Worm (Caenorhabditis elegans) whole organism, L1 larva: ENCODE results near the gene F22F4.9.

Experiments
- C04F5.9 ChIP-seq: sonication (generic microtip); optimal IDR thresholded peaks from 2 replicates; lab custom pipeline; 2016; ENCODE audit warnings: missing genetic modification characterization, missing compliant biosample characterization
- C16A3.4 ChIP-seq: fragments of 150-350 bp; optimal IDR thresholded peaks from 2 replicates; lab custom pipeline; 2014; ENCODE audit warnings: missing biosample characterization, missing genetic modification characterization
- F16B12.6 ChIP-seq: fragments of 150-350 bp; optimal IDR thresholded peaks from 2 replicates; lab custom pipeline; 2014; ENCODE audit warnings: missing biosample characterization, missing genetic modification characterization
- aly-2 ChIP-seq: fragments of 150-350 bp; optimal IDR thresholded peaks from 2 replicates; lab custom pipeline; 2014; ENCODE audit warnings: missing biosample characterization, missing genetic modification characterization
- blmp-1 ChIP-seq: fragments of 150-350 bp; optimal IDR thresholded peaks from 2 replicates; lab custom pipeline; 2014; ENCODE audit warnings: missing biosample characterization, missing genetic modification characterization
- ceh-63 ChIP-seq: fragments of 200-800 bp; sonication (Bioruptor generic); optimal IDR thresholded peaks from 2 replicates; lab custom pipeline; 2018; ENCODE audit warnings: mild to moderate bottlenecking, missing genetic modification characterization, missing compliant biosample characterization
- ceh-8 ChIP-seq: fragments of 200-800 bp; sonication (Bioruptor generic); optimal IDR thresholded peaks from 2 replicates; lab custom pipeline; 2018; ENCODE audit warnings: mild to moderate bottlenecking, missing genetic modification characterization, moderate library complexity, missing compliant biosample characterization
- ceh-82 ChIP-seq, 3 experiments: fragments of 150-350 bp in 1 of 3; sonication (generic microtip) in 2 of 3; optimal IDR thresholded peaks; 2 replicates each; lab custom pipeline; 2014 to 2017; ENCODE audit warnings: missing biosample characterization in 3 of 3, missing genetic modification characterization in 3 of 3
- ceh-88 ChIP-seq: fragments of 200-800 bp; sonication (Bioruptor generic); IDR thresholded peaks from 2 replicates; pipeline ENCODE4 v1.3.6; 2022; ENCODE audit warnings: missing genetic modification characterization, missing compliant biosample characterization
- ceh-90 ChIP-seq: sonication (generic microtip); optimal IDR thresholded peaks from 2 replicates; lab custom pipeline; 2016; ENCODE audit warnings: missing genetic modification characterization, missing compliant biosample characterization
- dsc-1 ChIP-seq: sonication (generic microtip); optimal IDR thresholded peaks from 2 replicates; lab custom pipeline; 2016; ENCODE audit warnings: mild to moderate bottlenecking, missing genetic modification characterization, missing compliant biosample characterization
- efl-1 ChIP-seq, 4 experiments: fragments of 150-350 bp; optimal IDR thresholded peaks in 3 of 4; peaks in 1 of 4; 1 replicate in 1 of 4; 2 replicates in 3 of 4; lab custom pipeline; 2014; ENCODE audit warnings: missing biosample characterization in 2 of 4, missing genetic modification characterization in 2 of 4, missing genetic modification reagents in 2 of 4
- egl-27 ChIP-seq, 2 experiments: fragments of 150-350 bp in 1 of 2; sonication (generic microtip); optimal IDR thresholded peaks; 3 replicates each; lab custom pipeline; 2017 to 2018; ENCODE audit warnings: missing biosample characterization in 2 of 2, missing genetic modification characterization in 2 of 2, missing genetic modification reagents in 2 of 2
- elt-2 ChIP-seq: sonication (generic microtip); optimal IDR thresholded peaks from 2 replicates; lab custom pipeline; 2016; ENCODE audit warnings: missing genetic modification characterization, mild to moderate bottlenecking, inconsistent platforms, missing compliant biosample characterization, missing genetic modification reagents
- elt-3 ChIP-seq, 6 experiments: fragments of 150-350 bp in 1 of 6; sonication (generic microtip); optimal IDR thresholded peaks; 2 replicates each; lab custom pipeline; 2017 to 2018; ENCODE audit warnings: missing biosample characterization in 6 of 6, missing genetic modification characterization in 6 of 6, inconsistent platforms in 1 of 6
- fkh-10 ChIP-seq: sonication (generic microtip); optimal IDR thresholded peaks from 2 replicates; lab custom pipeline; 2017; ENCODE audit warnings: missing biosample characterization, missing genetic modification reagents, missing genetic modification characterization
- fkh-4 ChIP-seq: sonication (generic microtip); optimal IDR thresholded peaks from 2 replicates; lab custom pipeline; 2016; ENCODE audit warnings: missing compliant biosample characterization, missing genetic modification characterization, borderline replicate concordance
- fkh-8 ChIP-seq: sonication (generic microtip); optimal IDR thresholded peaks from 2 replicates; lab custom pipeline; 2016; ENCODE audit warnings: mild to moderate bottlenecking, missing genetic modification characterization, missing compliant biosample characterization
- fos-1 ChIP-seq: fragments of 150-350 bp; optimal IDR thresholded peaks from 2 replicates; lab custom pipeline; 2014; ENCODE audit warnings: missing biosample characterization, missing genetic modification characterization
- hlh-4 ChIP-seq: sonication (generic microtip); optimal IDR thresholded peaks from 2 replicates; lab custom pipeline; 2016; ENCODE audit warnings: mild to moderate bottlenecking, missing genetic modification characterization, missing compliant biosample characterization
- isw-1 ChIP-seq: fragments of 200-800 bp; sonication (Bioruptor generic); IDR thresholded peaks from 2 replicates; pipeline ENCODE4 v1.3.6; 2022; ENCODE audit warnings: missing genetic modification characterization, missing compliant biosample characterization
- jun-1 ChIP-seq: fragments of 150-350 bp; optimal IDR thresholded peaks from 2 replicates; lab custom pipeline; 2014; ENCODE audit warnings: missing biosample characterization, missing genetic modification reagents, missing genetic modification characterization
- lin-13 ChIP-seq: fragments of 150-350 bp; optimal IDR thresholded peaks from 2 replicates; lab custom pipeline; 2014; ENCODE audit warnings: missing biosample characterization, missing genetic modification reagents, missing genetic modification characterization
- lin-35 ChIP-seq, 2 experiments: fragments of 150-350 bp; optimal IDR thresholded peaks; 2 replicates each; lab custom pipeline; 2014; ENCODE audit warnings: missing biosample characterization in 2 of 2, missing genetic modification characterization in 2 of 2, missing genetic modification reagents in 2 of 2
- lin-39 ChIP-seq: fragments of 150-350 bp; optimal IDR thresholded peaks from 2 replicates; lab custom pipeline; 2014; ENCODE audit warnings: missing biosample characterization, missing genetic modification reagents, missing genetic modification characterization
- mab-9 ChIP-seq: fragments of 200-800 bp; sonication (Bioruptor generic); IDR thresholded peaks from 2 replicates; pipeline ENCODE4 v1.3.6; 2022; ENCODE audit warnings: missing genetic modification reagents, missing genetic modification characterization, missing compliant biosample characterization
- mef-2 ChIP-seq: fragments of 150-350 bp; optimal IDR thresholded peaks from 2 replicates; lab custom pipeline; 2014; ENCODE audit warnings: missing biosample characterization, missing genetic modification characterization
- mep-1 ChIP-seq: fragments of 150-350 bp; optimal IDR thresholded peaks from 2 replicates; lab custom pipeline; 2014; ENCODE audit warnings: missing biosample characterization, missing genetic modification characterization
- nhr-11 ChIP-seq: fragments of 150-350 bp; optimal IDR thresholded peaks from 2 replicates; lab custom pipeline; 2014; ENCODE audit warnings: missing biosample characterization, missing genetic modification characterization
- nhr-12 ChIP-seq: sonication (generic microtip); optimal IDR thresholded peaks from 2 replicates; lab custom pipeline; 2017; ENCODE audit warnings: missing biosample characterization, missing genetic modification characterization
- nhr-20 ChIP-seq: sonication (generic microtip); optimal IDR thresholded peaks from 2 replicates; lab custom pipeline; 2016; ENCODE audit warnings: mild to moderate bottlenecking, missing genetic modification characterization, missing compliant biosample characterization
- nhr-28 ChIP-seq: fragments of 150-350 bp; optimal IDR thresholded peaks from 2 replicates; lab custom pipeline; 2014; ENCODE audit warnings: missing biosample characterization, missing genetic modification characterization
- nhr-71 ChIP-seq: sonication (generic microtip); optimal IDR thresholded peaks from 2 replicates; lab custom pipeline; 2016; ENCODE audit warnings: mild to moderate bottlenecking, missing genetic modification characterization, moderate library complexity, missing compliant biosample characterization
- nhr-76 ChIP-seq: sonication (generic microtip); optimal IDR thresholded peaks from 2 replicates; lab custom pipeline; 2017; ENCODE audit warnings: missing biosample characterization, missing genetic modification characterization
- nhr-77 ChIP-seq: fragments of 150-350 bp; optimal IDR thresholded peaks from 2 replicates; lab custom pipeline; 2014; ENCODE audit warnings: missing biosample characterization, missing genetic modification characterization
- nhr-85 ChIP-seq: sonication (generic microtip); peaks from one replicate; lab custom pipeline; 2016; ENCODE audit warnings: missing genetic modification characterization, inconsistent platforms, missing compliant biosample characterization
- nhr-90 ChIP-seq: sonication (generic microtip); optimal IDR thresholded peaks from 2 replicates; lab custom pipeline; 2016; ENCODE audit warnings: mild to moderate bottlenecking, missing genetic modification characterization, missing compliant biosample characterization; ENCODE audit not compliant: poor library complexity
- pag-3 ChIP-seq: sonication (generic microtip); optimal IDR thresholded peaks from 2 replicates; lab custom pipeline; 2017; ENCODE audit warnings: missing genetic modification characterization, mild to moderate bottlenecking, missing compliant biosample characterization, antibody characterized with exemption, borderline replicate concordance; ENCODE audit not compliant: insufficient read depth
- pqm-1 ChIP-seq: sonication (generic microtip); optimal IDR thresholded peaks from 3 replicates; lab custom pipeline; 2017; ENCODE audit warnings: missing biosample characterization, missing genetic modification characterization
- skn-1 ChIP-seq: fragments of 150-350 bp; optimal IDR thresholded peaks from 2 replicates; lab custom pipeline; 2014; ENCODE audit warnings: missing biosample characterization, missing genetic modification characterization
- sox-4 ChIP-seq: sonication (generic microtip); optimal IDR thresholded peaks from 2 replicates; lab custom pipeline; 2016; ENCODE audit warnings: missing genetic modification characterization, missing compliant biosample characterization
- sup-37 ChIP-seq: fragments of 200-800 bp; sonication (Bioruptor generic); optimal IDR thresholded peaks from 2 replicates; lab custom pipeline; 2018; ENCODE audit warnings: mild to moderate bottlenecking, missing genetic modification characterization, missing compliant biosample characterization
- unc-30 ChIP-seq: sonication (generic microtip); optimal IDR thresholded peaks from 2 replicates; lab custom pipeline; 2017; ENCODE audit warnings: missing biosample characterization, missing genetic modification characterization
- unc-62 ChIP-seq: fragments of 150-350 bp; optimal IDR thresholded peaks from 2 replicates; lab custom pipeline; 2014; ENCODE audit warnings: missing biosample characterization, missing genetic modification reagents, missing genetic modification characterization
- vab-15 ChIP-seq: sonication (generic microtip); optimal IDR thresholded peaks from 2 replicates; lab custom pipeline; 2017; ENCODE audit warnings: missing genotype, mild to moderate bottlenecking, missing genetic modification characterization, missing compliant biosample characterization

F22F4.9 gene

DNA sequence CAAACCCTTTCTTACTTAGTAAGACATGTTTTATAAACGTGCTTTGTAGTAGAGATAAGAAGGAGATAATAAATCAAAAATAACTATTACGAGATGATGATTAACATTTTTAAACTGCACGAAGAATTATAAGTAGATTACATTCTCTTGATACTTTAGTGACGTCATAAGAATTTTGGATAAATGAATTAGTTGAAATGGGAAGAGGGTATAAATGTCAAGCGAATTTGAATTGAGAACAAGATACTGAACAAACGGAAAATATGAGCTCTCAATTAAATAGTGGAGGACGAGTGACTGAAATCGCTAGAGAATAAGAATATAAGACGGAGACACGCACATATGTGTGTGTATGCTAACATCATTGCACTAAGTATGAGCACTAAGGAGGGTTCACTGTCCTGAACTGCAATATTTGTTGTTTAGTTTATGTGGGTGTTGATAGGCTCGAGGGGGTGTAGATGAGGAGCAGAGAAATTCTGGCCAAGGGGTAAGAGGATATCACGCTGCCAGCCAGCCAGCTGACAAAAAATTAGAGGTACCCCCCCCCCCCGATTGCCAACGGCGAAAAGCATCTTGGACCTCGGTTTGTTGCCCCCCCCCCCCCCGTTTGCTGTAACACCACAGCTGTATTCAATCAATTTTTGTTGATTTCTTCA is 41.3 kb upstream of the F22F4.9 start (continued):
- TF ChIP-seq hlh-4 (tag; lab: Kevin White, UChicago) (no peak), nhr-90 (tag; lab: Kevin White, UChicago) (peak; percentile 11), unc-62 (GFP tag; lab: Kevin White, UChicago) (no peak), lin-13 (GFP tag; lab: Kevin White, UChicago) (no peak), ceh-90 (tag; lab: Kevin White, UChicago) (no peak), nhr-28 (no peak), ceh-63 (GFP tag; lab: Kevin White, UChicago) (no peak), nhr-76 (no peak), egl-27 (tag; optimal IDR thresholded peaks at IDR 0.05; lab: Kevin White, UChicago) (no peak), sox-4 (tag; lab: Kevin White, UChicago) (no peak)

DNA sequence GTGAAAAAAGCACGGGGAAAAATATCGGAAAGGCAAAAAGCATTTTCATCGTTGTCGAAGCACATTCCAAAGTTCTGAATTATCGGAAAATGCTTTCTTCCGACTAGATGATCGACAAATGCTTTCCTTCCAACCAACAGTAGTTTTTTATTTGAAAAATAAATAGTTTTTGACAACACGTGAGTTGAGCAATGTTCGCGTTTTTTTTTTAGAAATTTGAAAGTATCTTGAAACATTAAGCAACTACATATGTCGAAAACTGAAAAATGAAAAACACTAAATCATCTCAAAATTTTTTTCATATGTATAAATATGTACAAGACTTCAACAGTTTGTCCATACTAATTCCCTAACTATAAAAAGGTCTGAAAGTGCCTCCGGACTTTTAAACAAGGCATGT is 40.2 kb upstream of the F22F4.9 start, which contains the start of gene hsp-25:
Gene hsp-25 (minus strand): TSS at position 101 of the 400 bp plus-strand sequence.
- TF ChIP-seq elt-3 (tag; optimal IDR thresholded peaks at IDR 0.05; lab: Kevin White, UChicago) = no peak
- no peak for TF ChIP-seq skn-1 (tag; lab: Kevin White, UChicago)
- TF ChIP-seq C16A3.4 = no peak
- no peak for TF ChIP-seq isw-1
- no peak for TF ChIP-seq aly-2
- TF ChIP-seq sup-37 = no peak
- TF ChIP-seq C04F5.9 = no peak
- no peak for TF ChIP-seq ceh-8 (GFP tag; lab: Kevin White, UChicago)
- no peak for TF ChIP-seq pag-3 (tag; lab: Kevin White, UChicago)
- TF ChIP-seq dsc-1 (tag; lab: Kevin White, UChicago) = no peak
- TF ChIP-seq fos-1 = no peak
- TF ChIP-seq nhr-90 (tag; lab: Kevin White, UChicago) = no peak
- no peak for TF ChIP-seq ceh-82 (tag; optimal IDR thresholded peaks at IDR 0.05; lab: Kevin White, UChicago)
- no peak for TF ChIP-seq elt-2 (tag; lab: Kevin White, UChicago)

DNA sequence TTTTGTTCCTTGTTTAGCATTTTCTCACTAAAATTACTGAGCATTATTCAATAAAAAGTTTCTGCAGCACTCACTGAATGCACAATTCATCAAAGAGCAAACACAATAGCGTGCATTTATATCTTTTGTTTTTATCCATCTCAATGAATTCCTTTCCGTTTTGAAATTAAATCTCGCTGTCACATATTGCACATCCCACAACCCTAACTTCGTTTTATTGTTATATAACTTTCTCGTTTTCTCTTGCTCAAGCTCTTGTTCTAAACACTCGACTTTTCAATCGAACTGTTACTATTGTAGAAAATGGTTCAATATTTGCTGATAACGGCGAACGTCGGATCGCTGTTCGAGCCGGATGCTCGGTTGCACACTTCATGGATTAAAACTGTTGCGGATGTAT is 31.9 kb upstream of the F22F4.9 start, which contains the start of gene ipp-5:
Gene ipp-5 (plus strand): TSS at position 301 of the 400 bp plus-strand sequence.
- no peak for TF ChIP-seq unc-30 (tag; lab: Kevin White, UChicago)
- TF ChIP-seq ceh-82 (tag; optimal IDR thresholded peaks at IDR 0.05; lab: Kevin White, UChicago) = no peak
- TF ChIP-seq mef-2 (tag; lab: Kevin White, UChicago) = no peak
- no peak for TF ChIP-seq pqm-1 (tag; lab: Kevin White, UChicago)
- TF ChIP-seq efl-1 (optimal IDR thresholded peaks at IDR 0.05; lab: Kevin White, UChicago) = no peak
- no peak for TF ChIP-seq efl-1 (GFP tag; optimal IDR thresholded peaks at IDR 0.05 in 1 of 2; lab: Kevin White, UChicago)
- TF ChIP-seq fkh-4 = no peak
- no peak for TF ChIP-seq unc-62 (GFP tag; lab: Kevin White, UChicago)
- TF ChIP-seq skn-1 (tag; lab: Kevin White, UChicago) = no peak
- no peak for TF ChIP-seq nhr-71 (tag; lab: Kevin White, UChicago)
- TF ChIP-seq nhr-11 = no peak
- no peak for TF ChIP-seq hlh-4 (tag; lab: Kevin White, UChicago)
- TF ChIP-seq sox-4 (tag; lab: Kevin White, UChicago) = no peak
- no peak for TF ChIP-seq jun-1

DNA sequence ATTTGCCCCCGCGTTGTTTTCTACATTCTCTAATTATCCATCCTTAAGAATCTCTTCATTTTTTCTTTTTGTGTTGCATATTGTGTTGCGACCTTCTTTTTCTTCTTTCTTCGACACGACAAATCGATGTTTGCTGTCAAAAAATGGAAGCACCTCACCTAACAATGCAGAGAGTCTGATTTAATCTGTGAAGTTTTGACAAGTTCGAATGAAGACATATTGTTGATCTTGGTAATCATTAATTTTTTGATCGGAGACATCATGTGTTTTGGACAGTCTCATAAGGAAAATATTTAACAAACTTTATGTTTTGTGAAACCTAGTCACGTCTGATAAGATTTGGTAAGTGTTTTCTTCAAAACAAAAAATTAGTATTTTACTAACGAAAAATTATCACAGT is 29.8 kb upstream of the F22F4.9 start:
- TF ChIP-seq fkh-4 (no peak), mep-1 (tag; lab: Kevin White, UChicago) (no peak), mab-9 (GFP tag; lab: Robert Waterston, UW) (no peak), C04F5.9 (no peak), unc-30 (tag; lab: Kevin White, UChicago) (no peak), nhr-71 (tag; lab: Kevin White, UChicago) (peak; percentile 48), pag-3 (tag; lab: Kevin White, UChicago) (no peak), vab-15 (tag; lab: Kevin White, UChicago) (no peak), efl-1 (optimal IDR thresholded peaks at IDR 0.05; lab: Kevin White, UChicago) (no peak), efl-1 (GFP tag; optimal IDR thresholded peaks at IDR 0.05 in 1 of 2; lab: Kevin White, UChicago) (no peak), elt-2 (tag; lab: Kevin White, UChicago) (no peak), F16B12.6 (no peak), ceh-90 (tag; lab: Kevin White, UChicago) (no peak), ceh-88 (GFP tag; lab: Robert Waterston, UW) (no peak), lin-39 (no peak), sox-4 (tag; lab: Kevin White, UChicago) (no peak), blmp-1 (peak; percentile 36), nhr-20 (peak; percentile 55), nhr-77 (tag; lab: Kevin White, UChicago) (no peak), lin-35 (GFP tag; optimal IDR thresholded peaks at IDR 0.05; lab: Kevin White, UChicago) (peak in 1 of 2 experiments; percentile 13), fkh-10 (no peak), nhr-85 (tag; lab: Kevin White, UChicago) (peak; percentile 84), nhr-12 (tag; lab: Kevin White, UChicago) (no peak), fkh-8 (tag; lab: Kevin White, UChicago) (no peak)
